Fruit fly (Drosophila melanogaster): ENCODE data around the gene CG15721.
A peak's percentile ranks its signal among the peaks of the same experiment; 100 is the strongest.

CG15721 gene

dm6 chrX:12937825-12938520 is 32.5 kb upstream of the CG15721 start (continued):
- no peak for TF ChIP-seq zen2 (GFP tag; IDR thresholded peaks at IDR 0.05; ENCODE audit: partially characterized antibody)
- peak; percentile 39 for TF ChIP-seq CG14710 (tag; optimal IDR thresholded peaks at IDR 0.05)
- TF ChIP-seq CG3163 (GFP tag; optimal IDR thresholded peaks at IDR 0.05), result no peak
- peak; percentile 10 for TF ChIP-seq CG9817 (tag; optimal IDR thresholded peaks at IDR 0.05)
- no peak for TF ChIP-seq pan (optimal IDR thresholded peaks at IDR 0.05)
- no peak for TF ChIP-seq pan (GFP tag; optimal IDR thresholded peaks at IDR 0.05 in 1 of 2, IDR thresholded peaks at IDR 0.05 in 1 of 2)
- no peak for TF ChIP-seq CG15601 (tag; optimal IDR thresholded peaks at IDR 0.05)
- TF ChIP-seq CTCF (GFP tag; optimal IDR thresholded peaks at IDR 0.05), result no peak
- no peak for TF ChIP-seq CG11456 (GFP tag; IDR thresholded peaks at IDR 0.05)
- no peak for TF ChIP-seq NK7.1 (GFP tag; optimal IDR thresholded peaks at IDR 0.05)
- no peak for TF ChIP-seq CG11247 (GFP tag; IDR thresholded peaks at IDR 0.05)
- no peak for TF ChIP-seq HmgZ (tag; optimal IDR thresholded peaks at IDR 0.05)
- TF ChIP-seq unpg (GFP tag; optimal IDR thresholded peaks at IDR 0.05), result peak; percentile 44
- TF ChIP-seq CG14050 (GFP tag; IDR thresholded peaks at IDR 0.05), result no peak
- no peak for TF ChIP-seq Mrtf (GFP tag; IDR thresholded peaks at IDR 0.05)
- no peak for TF ChIP-seq Mad (GFP tag; optimal IDR thresholded peaks at IDR 0.05)
- peak; percentile 77 for TF ChIP-seq ewg (GFP tag; optimal IDR thresholded peaks at IDR 0.05)
- no peak for TF ChIP-seq croc (GFP tag; conservative IDR thresholded peaks at IDR 0.05)
- no peak for TF ChIP-seq nom (GFP tag; optimal IDR thresholded peaks at IDR 0.05)
- no peak for TF ChIP-seq crc (GFP tag; optimal IDR thresholded peaks at IDR 0.05)
- TF ChIP-seq bcd (GFP tag; optimal IDR thresholded peaks at IDR 0.05), result peak; percentile 34
- TF ChIP-seq CG33213 (GFP tag; optimal IDR thresholded peaks at IDR 0.05), result no peak
- no peak for TF ChIP-seq CG4404 (GFP tag; IDR thresholded peaks at IDR 0.05)
- TF ChIP-seq zfh1 (GFP tag; IDR thresholded peaks at IDR 0.05), result no peak
- TF ChIP-seq hkb (optimal IDR thresholded peaks at IDR 0.05), result no peak
- TF ChIP-seq hkb (GFP tag; IDR thresholded peaks at IDR 0.05), result 0 out of 2 replicates have a peak, but pooled peaks have one; percentile 27
- TF ChIP-seq CG14860 (GFP tag; IDR thresholded peaks at IDR 0.05; ENCODE audit: partially characterized antibody), result no peak
- no peak for TF ChIP-seq fd64A (GFP tag; optimal IDR thresholded peaks at IDR 0.05)
- no peak for TF ChIP-seq sens-2 (GFP tag; IDR thresholded peaks at IDR 0.05)
- no peak for TF ChIP-seq CG12769 (tag; optimal IDR thresholded peaks at IDR 0.05)
- TF ChIP-seq GATAe (GFP tag; conservative IDR thresholded peaks at IDR 0.05), result no peak
- no peak for TF ChIP-seq Sin3A (optimal IDR thresholded peaks at IDR 0.05)
- TF ChIP-seq CG12219 (GFP tag; optimal IDR thresholded peaks at IDR 0.05), result no peak
- TF ChIP-seq D19A (tag; optimal IDR thresholded peaks at IDR 0.05), result peak; percentile 56
- peak; percentile 6 for TF ChIP-seq org-1 (GFP tag; optimal IDR thresholded peaks at IDR 0.05)
- no peak for TF ChIP-seq Hey (tag; optimal IDR thresholded peaks at IDR 0.05)
- TF ChIP-seq schlank (tag; optimal IDR thresholded peaks at IDR 0.05), result no peak
- TF ChIP-seq exex (tag; optimal IDR thresholded peaks at IDR 0.05), result peak; percentile 26
- no peak for TF ChIP-seq CG1647 (GFP tag; optimal IDR thresholded peaks at IDR 0.05)
- no peak for TF ChIP-seq CG17568 (GFP tag; optimal IDR thresholded peaks at IDR 0.05)
- no peak for TF ChIP-seq CG16779 (GFP tag; IDR thresholded peaks at IDR 0.05)
- TF ChIP-seq CG33557 (GFP tag; optimal IDR thresholded peaks at IDR 0.05), result no peak
- TF ChIP-seq CG42726 (GFP tag; IDR thresholded peaks at IDR 0.05; ENCODE audit: partially characterized antibody), result no peak
- TF ChIP-seq CG17186 (GFP tag; optimal IDR thresholded peaks at IDR 0.05), result no peak
- TF ChIP-seq lov (optimal IDR thresholded peaks at IDR 0.05), result no peak
- TF ChIP-seq lov (GFP tag; IDR thresholded peaks at IDR 0.05), result no peak
- no peak for TF ChIP-seq Dad (GFP tag; optimal IDR thresholded peaks at IDR 0.05)
- peak in 1 of 2 experiments; percentile 47 for TF ChIP-seq tll (GFP tag; optimal IDR thresholded peaks at IDR 0.05)
- TF ChIP-seq scrt (GFP tag; optimal IDR thresholded peaks at IDR 0.05), result peak; percentile 28
- peak; percentile 23 for TF ChIP-seq CG15514 (GFP tag; optimal IDR thresholded peaks at IDR 0.05)
- TF ChIP-seq CG12391 (tag; optimal IDR thresholded peaks at IDR 0.05), result peak; percentile 53
